Worm (Caenorhabditis elegans) whole organism, L1 larva: Measurements from ENCODE around the gene alh-3.

Experiments
- alr-1 ChIP-seq: fragments of 200-800 bp; sonication (Bioruptor generic); optimal IDR thresholded peaks from 2 replicates; lab custom pipeline; 2018; ENCODE audit warnings: borderline replicate concordance, mild to moderate bottlenecking, missing genetic modification characterization, missing compliant biosample characterization
- hlh-17 ChIP-seq: fragments of 200-800 bp; sonication (Bioruptor generic); optimal IDR thresholded peaks from 2 replicates; lab custom pipeline; 2018; ENCODE audit warnings: missing genetic modification characterization, mild to moderate bottlenecking, missing compliant biosample characterization, moderate library complexity, borderline replicate concordance
- jun-1 ChIP-seq: fragments of 150-350 bp; optimal IDR thresholded peaks from 2 replicates; lab custom pipeline; 2014; ENCODE audit warnings: missing biosample characterization, missing genetic modification reagents, missing genetic modification characterization
- nhr-76 ChIP-seq: sonication (generic microtip); optimal IDR thresholded peaks from 2 replicates; lab custom pipeline; 2017; ENCODE audit warnings: missing biosample characterization, missing genetic modification characterization

- TF ChIP-seq hlh-17 (GFP tag; lab: Kevin White, UChicago), result no peak
- no peak for TF ChIP-seq jun-1 (tag; lab: Kevin White, UChicago)
- TF ChIP-seq nhr-76 (tag; lab: Kevin White, UChicago), result no peak
- TF ChIP-seq alr-1 (tag; lab: Kevin White, UChicago), result no peak
Observed at ce11 chrIV:11004273-11004672, 18.1 kb upstream of the alh-3 start, which contains the start of gene F13H10.1.
